Worm (Caenorhabditis elegans): ENCODE measurements around the gene C35D10.1.
A peak's percentile ranks its signal among the peaks of the same experiment; 100 is the strongest.

DNA sequence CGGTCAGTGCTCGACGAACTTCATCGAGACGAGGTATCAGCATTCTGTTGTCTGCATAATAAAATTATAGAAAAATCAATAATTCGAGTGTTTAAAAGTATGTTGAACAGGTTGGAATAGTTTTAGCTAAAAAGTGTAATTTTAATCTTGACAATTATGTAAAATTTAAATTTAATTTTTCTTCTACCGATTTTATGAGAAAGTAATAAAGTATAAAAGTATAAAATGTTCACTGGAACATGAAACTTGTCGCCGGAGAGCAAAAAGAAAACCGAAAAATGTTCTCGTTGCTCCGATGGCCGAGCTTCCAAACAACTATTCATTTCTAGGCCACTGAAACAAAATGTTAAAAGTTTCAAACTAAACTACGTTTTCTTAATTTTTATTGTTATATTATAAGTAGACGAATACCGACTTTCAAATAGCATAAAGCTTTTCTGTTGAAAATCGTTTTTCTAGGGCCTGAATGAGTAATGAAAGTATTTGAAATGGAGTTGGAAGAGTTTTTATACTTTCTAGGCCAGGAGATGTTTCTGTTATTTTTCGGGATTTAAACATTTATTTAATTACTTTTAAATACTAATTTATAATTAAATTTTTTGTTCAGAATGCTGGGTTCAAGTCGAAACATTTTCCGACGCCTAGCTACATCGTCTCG is 17.7 kb upstream of the C35D10.1 start, which contains the start of the genes C35D10.10 and C35D10.5:
- TF ChIP-seq elt-3 (tag; optimal IDR thresholded peaks at IDR 0.05) (no peak), elt-2 (tag; optimal IDR thresholded peaks at IDR 0.05) (no peak), pqm-1 (tag; optimal IDR thresholded peaks at IDR 0.05) (no peak), mdl-1 (tag; optimal IDR thresholded peaks at IDR 0.05) (no peak), pag-3 (tag; optimal IDR thresholded peaks at IDR 0.05; ENCODE audit: borderline replicate concordance, insufficient read depth) (no peak), C16A3.4 (tag; optimal IDR thresholded peaks at IDR 0.05) (no peak), nhr-12 (tag; optimal IDR thresholded peaks at IDR 0.05) (no peak), ztf-11 (tag; optimal IDR thresholded peaks at IDR 0.05) (peak in 1 of 2 experiments; percentile 39), nhr-11 (tag; optimal IDR thresholded peaks at IDR 0.05) (no peak), rnt-1 (tag; optimal IDR thresholded peaks at IDR 0.05) (peak; percentile 8), fkh-8 (tag; optimal IDR thresholded peaks at IDR 0.05) (no peak)
